Fruit fly (Drosophila melanogaster) whole organism, prepupa: ENCODE results near the gene Rrp40.

Experiments
- CG10631 ChIP-seq: fragments of 200-800 bp; sonication (Bioruptor generic); optimal IDR thresholded peaks from 2 replicates; lab custom pipeline; 2016; ENCODE audit warnings: missing biosample characterization, missing genetic modification characterization
- CG11902 ChIP-seq: fragments of 200-800 bp; sonication (Bioruptor generic); optimal IDR thresholded peaks from 3 replicates; lab custom pipeline; 2016; ENCODE audit warnings: missing biosample characterization, missing genetic modification characterization
- CG3032 ChIP-seq: fragments of 200-800 bp; optimal IDR thresholded peaks from 2 replicates; lab custom pipeline; 2019; ENCODE audit warnings: missing biosample characterization, mild to moderate bottlenecking, missing genetic modification characterization, moderate library complexity
- CG6854 ChIP-seq: fragments of 200-800 bp; sonication (Bioruptor generic); optimal IDR thresholded peaks from 2 replicates; lab custom pipeline; 2017; ENCODE audit warnings: missing biosample characterization, mild to moderate bottlenecking, missing genetic modification characterization
- Ets96B ChIP-seq: fragments of 200-800 bp; optimal IDR thresholded peaks from 2 replicates; lab custom pipeline; 2019; ENCODE audit warnings: missing biosample characterization, mild to moderate bottlenecking, missing genetic modification characterization, moderate library complexity
- Gug ChIP-seq: fragments of 200-800 bp; sonication (Bioruptor generic); IDR thresholded peaks from 2 replicates; pipeline ENCODE4 v1.3.6; 2022; ENCODE audit warnings: missing biosample characterization, missing genetic modification characterization
- Met ChIP-seq: fragments of 200-800 bp; sonication (Bioruptor generic); optimal IDR thresholded peaks from 3 replicates; lab custom pipeline; 2016; ENCODE audit warnings: missing biosample characterization, missing genetic modification characterization
- OdsH ChIP-seq: fragments of 200-800 bp; sonication (Bioruptor generic); optimal IDR thresholded peaks from 3 replicates; lab custom pipeline; 2016; ENCODE audit warnings: missing biosample characterization, missing genetic modification characterization
- esn ChIP-seq: fragments of 200-800 bp; sonication (Bioruptor generic); optimal IDR thresholded peaks from 2 replicates; lab custom pipeline; 2016; ENCODE audit warnings: missing biosample characterization, mild to moderate bottlenecking, missing genetic modification characterization, moderate library complexity
- fd85E ChIP-seq: fragments of 200-800 bp; sonication (Bioruptor generic); optimal IDR thresholded peaks from 3 replicates; lab custom pipeline; 2016; ENCODE audit warnings: missing biosample characterization, missing genetic modification characterization
- spab ChIP-seq: fragments of 200-800 bp; sonication (Bioruptor generic); optimal IDR thresholded peaks from 2 replicates; lab custom pipeline; 2017; ENCODE audit warnings: missing biosample characterization, mild to moderate bottlenecking, missing genetic modification characterization, missing genetic modification reagents
- ss ChIP-seq, 2 experiments: fragments of 200-800 bp; sonication (Bioruptor generic); optimal IDR thresholded peaks; 2 replicates in 1 of 2; 3 replicates in 1 of 2; lab custom pipeline; 2017 to 2018; ENCODE audit warnings: mild to moderate bottlenecking in 2 of 2, missing biosample characterization in 2 of 2, missing genetic modification characterization in 2 of 2, moderate library complexity in 1 of 2

DNA sequence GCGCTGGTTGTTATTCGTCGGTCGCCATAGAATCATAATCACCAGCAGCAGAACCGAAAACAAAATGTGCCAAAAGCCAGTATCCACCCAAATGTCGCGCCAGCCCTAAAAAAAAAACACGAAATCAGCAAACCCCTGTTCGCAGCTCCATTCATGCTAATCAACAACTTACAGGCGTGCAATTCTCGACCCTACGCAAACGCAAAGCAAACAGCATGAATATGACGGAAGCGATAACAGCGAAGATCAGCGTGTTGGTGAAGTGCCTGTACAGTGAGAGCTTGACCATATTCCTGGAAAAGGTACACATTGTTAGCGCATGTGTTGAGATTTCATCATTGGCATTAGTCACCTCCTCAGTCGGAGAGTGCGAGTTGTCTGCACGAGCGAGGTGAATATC, 20.4 kb upstream of the Rrp40 start:
- TF ChIP-seq fd85E (GFP tag; lab: Kevin White, UChicago) = no peak
- TF ChIP-seq esn = no peak
- no peak for TF ChIP-seq CG11902
- TF ChIP-seq spab (GFP tag; lab: Kevin White, UChicago) = no peak
- TF ChIP-seq CG10631 = no peak
- TF ChIP-seq Gug (GFP tag; lab: Robert Waterston, UW) = no peak
- TF ChIP-seq CG6854 (GFP tag; lab: Kevin White, UChicago) = no peak
- TF ChIP-seq CG3032 (tag; lab: Kevin White, UChicago) = no peak
- no peak for TF ChIP-seq Ets96B (tag; lab: Kevin White, UChicago)
- TF ChIP-seq ss (GFP tag; optimal IDR thresholded peaks at IDR 0.05; lab: Kevin White, UChicago) = no peak
- no peak for TF ChIP-seq Met
- no peak for TF ChIP-seq OdsH (GFP tag; lab: Kevin White, UChicago)
